Fruit fly (Drosophila melanogaster) whole organism, embryonic: ENCODE data around the gene Mccc1.
A peak's percentile ranks its signal among the peaks of the same experiment; 100 is the strongest.

Source experiments
- Blimp-1 ChIP-seq: fragments of 200-800 bp; sonication (Bioruptor generic); optimal IDR thresholded peaks from 3 replicates; lab custom pipeline; 2018; ENCODE audit warnings: missing biosample characterization, missing genetic modification characterization, mild to moderate bottlenecking, moderate library complexity, missing genetic modification reagents
- CG1024 ChIP-seq: fragments of 200-800 bp; sonication (Bioruptor generic); IDR thresholded peaks from 2 replicates; pipeline ENCODE4 v1.3.6; 2022; ENCODE audit warnings: missing biosample characterization, missing genetic modification characterization
- CG10366 ChIP-seq: fragments of 200-800 bp; sonication (Bioruptor generic); IDR thresholded peaks from 2 replicates; pipeline ENCODE4 v1.3.6; 2022; ENCODE audit warnings: missing biosample characterization, missing genetic modification characterization
- CG11504 ChIP-seq: fragments of 200-800 bp; sonication (Bioruptor generic); optimal IDR thresholded peaks from 3 replicates; lab custom pipeline; 2019; ENCODE audit warnings: missing biosample characterization, mild to moderate bottlenecking, missing genetic modification characterization, moderate library complexity
- CG12155 ChIP-seq: fragments of 200-800 bp; sonication (Bioruptor generic); optimal IDR thresholded peaks from 3 replicates; lab custom pipeline; 2016; ENCODE audit warnings: missing biosample characterization, missing genetic modification characterization
- CG13296 ChIP-seq: fragments of 200-800 bp; sonication (Bioruptor generic); optimal IDR thresholded peaks from 3 replicates; lab custom pipeline; 2018; ENCODE audit warnings: missing biosample characterization, mild to moderate bottlenecking, missing genetic modification characterization
- CG14014 ChIP-seq: fragments of 200-800 bp; sonication (Bioruptor generic); IDR thresholded peaks from 2 replicates; pipeline ENCODE4 v1.3.6; 2022; ENCODE audit warnings: missing biosample characterization, missing genetic modification characterization
- CG16815 ChIP-seq: fragments of 200-800 bp; sonication (Bioruptor generic); optimal IDR thresholded peaks from 3 replicates; lab custom pipeline; 2017; ENCODE audit warnings: missing biosample characterization, mild to moderate bottlenecking, missing genetic modification characterization
- CG17829 ChIP-seq: fragments of 200-800 bp; optimal IDR thresholded peaks from 2 replicates; lab custom pipeline; 2019; ENCODE audit warnings: missing biosample characterization, mild to moderate bottlenecking, missing genetic modification characterization, moderate library complexity
- CG1832 ChIP-seq: fragments of 200-800 bp; sonication (Bioruptor generic); optimal IDR thresholded peaks from 2 replicates; lab custom pipeline; 2017; ENCODE audit warnings: missing biosample characterization, mild to moderate bottlenecking, missing genetic modification characterization, inconsistent platforms
- CG2116 ChIP-seq: fragments of 200-800 bp; sonication (Bioruptor generic); optimal IDR thresholded peaks from 3 replicates; lab custom pipeline; 2018; ENCODE audit warnings: missing biosample characterization, mild to moderate bottlenecking, missing genetic modification characterization
- CG2129 ChIP-seq: fragments of 200-800 bp; sonication (Bioruptor generic); IDR thresholded peaks from 2 replicates; pipeline ENCODE4 v1.3.6; 2022; ENCODE audit warnings: missing biosample characterization, missing genetic modification characterization; ENCODE audit not compliant: partially characterized antibody
- CG3281 ChIP-seq: fragments of 200-800 bp; sonication (Bioruptor generic); optimal IDR thresholded peaks from 3 replicates; lab custom pipeline; 2017; ENCODE audit warnings: missing biosample characterization, mild to moderate bottlenecking, missing genetic modification characterization
- CG6689 ChIP-seq: fragments of 200-800 bp; sonication (Bioruptor generic); IDR thresholded peaks from 2 replicates; pipeline ENCODE4 v1.3.6; 2022; ENCODE audit warnings: missing biosample characterization, missing genetic modification characterization
- CG6854 ChIP-seq: fragments of 200-800 bp; sonication (Bioruptor generic); optimal IDR thresholded peaks from 3 replicates; lab custom pipeline; 2017; ENCODE audit warnings: missing biosample characterization, mild to moderate bottlenecking, missing genetic modification characterization
- CG7372 ChIP-seq: fragments of 200-800 bp; sonication (Bioruptor generic); IDR thresholded peaks from 2 replicates; pipeline ENCODE4 v1.3.6; 2022; ENCODE audit warnings: missing biosample characterization, missing genetic modification characterization
- CG9215 ChIP-seq: fragments of 200-800 bp; sonication (Bioruptor generic); IDR thresholded peaks from 2 replicates; pipeline ENCODE4 v1.3.6; 2022; ENCODE audit warnings: missing biosample characterization, missing genetic modification characterization
- CG9437 ChIP-seq: fragments of 200-800 bp; sonication (Bioruptor generic); optimal IDR thresholded peaks from 2 replicates; lab custom pipeline; 2018; ENCODE audit warnings: missing biosample characterization, mild to moderate bottlenecking, missing genetic modification characterization
- CoRest ChIP-seq: fragments of 200-800 bp; sonication (Bioruptor generic); optimal IDR thresholded peaks from 3 replicates; lab custom pipeline; 2018; ENCODE audit warnings: missing biosample characterization, mild to moderate bottlenecking, missing genetic modification characterization, moderate library complexity
- D19A ChIP-seq: fragments of 200-800 bp; optimal IDR thresholded peaks from 3 replicates; lab custom pipeline; 2019; ENCODE audit warnings: missing biosample characterization, mild to moderate bottlenecking, missing genetic modification characterization, moderate library complexity
- Dad ChIP-seq: fragments of 200-800 bp; sonication (Bioruptor generic); optimal IDR thresholded peaks from 3 replicates; lab custom pipeline; 2016; ENCODE audit warnings: missing biosample characterization, missing genetic modification characterization
- Dek ChIP-seq: fragments of 200-800 bp; sonication (Bioruptor generic); optimal IDR thresholded peaks from 3 replicates; lab custom pipeline; 2019; ENCODE audit warnings: missing biosample characterization, mild to moderate bottlenecking, missing genetic modification characterization, moderate library complexity
- Eip74EF ChIP-seq, 2 experiments: fragments of 200-800 bp in 1 of 2; fragments of >200 bp in 1 of 2; sonication (Bioruptor generic) in 1 of 2; optimal IDR thresholded peaks; 2 replicates each; lab custom pipeline; 2017 to 2019; ENCODE audit warnings: missing biosample characterization in 2 of 2, missing genetic modification characterization in 2 of 2, mild to moderate bottlenecking in 1 of 2, moderate library complexity in 1 of 2
- Gug ChIP-seq: fragments of 200-800 bp; sonication (Bioruptor generic); IDR thresholded peaks from 4 replicates; pipeline ENCODE4 v1.3.6; 2022; ENCODE audit warnings: missing biosample characterization, missing genetic modification characterization
- MESR4 ChIP-seq: fragments of 200-800 bp; sonication (Bioruptor generic); optimal IDR thresholded peaks from 2 replicates; lab custom pipeline; 2018; ENCODE audit warnings: missing biosample characterization, mild to moderate bottlenecking, missing genetic modification characterization, moderate library complexity
- NfI ChIP-seq: fragments of 200-800 bp; sonication (Bioruptor generic); optimal IDR thresholded peaks from 3 replicates; lab custom pipeline; 2018; ENCODE audit warnings: missing biosample characterization, mild to moderate bottlenecking, missing genetic modification characterization, moderate library complexity
- Taf1 ChIP-seq: fragments of 200-800 bp; sonication (Bioruptor generic); IDR thresholded peaks from 2 replicates; pipeline ENCODE4 v1.3.6; 2022; ENCODE audit warnings: missing biosample characterization, missing genetic modification characterization
- Xbp1 ChIP-seq: fragments of 200-800 bp; sonication (Bioruptor generic); optimal IDR thresholded peaks from 3 replicates; lab custom pipeline; 2016; ENCODE audit warnings: missing biosample characterization, mild to moderate bottlenecking, missing genetic modification characterization
- abd-A ChIP-seq: fragments of 200-800 bp; sonication (Bioruptor generic); optimal IDR thresholded peaks from 3 replicates; lab custom pipeline; 2019; ENCODE audit warnings: missing biosample characterization, mild to moderate bottlenecking, missing genetic modification characterization, moderate library complexity
- ap ChIP-seq: fragments of 200-800 bp; sonication (Bioruptor generic); IDR thresholded peaks from 2 replicates; pipeline ENCODE4 v1.3.6; 2022; ENCODE audit warnings: missing biosample characterization, missing genetic modification characterization
- dpn ChIP-seq, 2 experiments: fragments of 200-800 bp; sonication (Bioruptor generic); optimal IDR thresholded peaks; 3 replicates each; lab custom pipeline; 2016; ENCODE audit warnings: missing biosample characterization in 2 of 2, missing genetic modification characterization in 2 of 2
- emc ChIP-seq: fragments of 200-800 bp; sonication (Bioruptor generic); optimal IDR thresholded peaks from 2 replicates; lab custom pipeline; 2016; ENCODE audit warnings: missing biosample characterization, missing genetic modification characterization
- ems ChIP-seq: fragments of 200-800 bp; sonication (Bioruptor generic); optimal IDR thresholded peaks from 3 replicates; lab custom pipeline; 2016; ENCODE audit warnings: missing biosample characterization, missing genetic modification characterization
- mam ChIP-seq: fragments of 200-800 bp; sonication (Bioruptor generic); optimal IDR thresholded peaks from 3 replicates; lab custom pipeline; 2016; ENCODE audit warnings: missing biosample characterization, missing genetic modification characterization
- pum ChIP-seq: fragments of 200-800 bp; sonication (Bioruptor generic); optimal IDR thresholded peaks from 2 replicates; lab custom pipeline; 2016; ENCODE audit warnings: missing biosample characterization, missing genetic modification characterization
- pzg ChIP-seq: fragments of 200-800 bp; sonication (Bioruptor generic); optimal IDR thresholded peaks from 3 replicates; lab custom pipeline; 2018; ENCODE audit warnings: missing biosample characterization, mild to moderate bottlenecking, missing genetic modification characterization, moderate library complexity
- sima ChIP-seq: fragments of 200-800 bp; sonication (Bioruptor generic); optimal IDR thresholded peaks from 2 replicates; lab custom pipeline; 2016; ENCODE audit warnings: missing biosample characterization, missing genetic modification characterization
- so ChIP-seq: fragments of 200-800 bp; sonication (Bioruptor generic); IDR thresholded peaks from 3 replicates; pipeline ENCODE4 v1.3.6; 2022; ENCODE audit warnings: missing biosample characterization, missing genetic modification characterization
- ssp ChIP-seq: fragments of 200-800 bp; sonication (Bioruptor generic); IDR thresholded peaks from 2 replicates; pipeline ENCODE4 v1.3.6; 2022; ENCODE audit warnings: missing biosample characterization, missing genetic modification characterization
- unpg ChIP-seq: fragments of 200-800 bp; sonication (Bioruptor generic); optimal IDR thresholded peaks from 3 replicates; lab custom pipeline; 2018; ENCODE audit warnings: missing biosample characterization, mild to moderate bottlenecking, missing genetic modification characterization, moderate library complexity

Gene Mccc1

DNA sequence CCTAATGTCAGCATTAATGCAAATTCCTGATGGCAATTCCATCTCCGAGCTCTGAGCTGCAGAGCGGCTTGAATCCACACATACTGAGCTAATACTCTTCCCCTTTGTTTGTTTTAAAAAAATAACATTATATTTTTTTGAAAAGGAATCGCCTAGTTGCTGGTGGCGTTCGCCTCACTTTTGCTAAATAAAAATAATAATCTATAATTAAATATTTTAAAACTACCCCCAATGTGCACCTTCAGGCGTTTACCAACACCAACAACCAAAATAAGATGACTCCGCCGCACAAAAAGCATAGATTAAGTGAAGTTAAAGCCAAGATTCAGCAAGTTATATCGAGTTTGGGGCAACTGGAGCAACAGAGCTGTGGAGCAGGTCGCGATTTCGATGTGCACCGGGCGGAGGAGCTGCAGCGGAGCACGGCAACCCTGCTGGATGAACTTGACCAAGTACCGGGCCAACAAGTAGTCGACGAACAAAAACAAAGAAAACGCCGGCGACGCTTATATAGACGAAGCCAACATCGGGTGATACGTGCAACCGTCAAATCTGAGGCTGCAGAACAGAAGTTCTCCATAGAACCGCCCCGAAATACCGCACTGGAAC lies 49.6 kb downstream of the Mccc1 start, which contains the start of gene CG1896 (continued):
- peak; percentile 52 for TF ChIP-seq NfI (GFP tag; lab: Kevin White, UChicago)
- TF ChIP-seq CG16815 (GFP tag; lab: Kevin White, UChicago) = no peak
- peak; percentile 59; the same call in 1 of the 2 replicates for TF ChIP-seq CG6689 (GFP tag; lab: Robert Waterston, UW)
- no peak for TF ChIP-seq Blimp-1 (GFP tag; lab: Kevin White, UChicago)
- no peak for TF ChIP-seq Dad
- TF ChIP-seq ems (GFP tag; lab: Kevin White, UChicago) = no peak
- TF ChIP-seq CoRest (tag; lab: Kevin White, UChicago) = peak; percentile 45
- TF ChIP-seq ssp (GFP tag; lab: Robert Waterston, UW) = peak; percentile 24; the same call in 1 of the 2 replicates
- TF ChIP-seq Gug (GFP tag; lab: Robert Waterston, UW) = 0 out of 4 replicates have a peak, but pooled peaks have one; percentile 16
- TF ChIP-seq MESR4 (GFP tag; lab: Kevin White, UChicago) = peak; percentile 45
- peak; percentile 17 for TF ChIP-seq pzg (GFP tag; lab: Kevin White, UChicago)
- TF ChIP-seq Dek (tag; lab: Kevin White, UChicago) = peak; percentile 6
- TF ChIP-seq CG13296 (GFP tag; lab: Kevin White, UChicago) = peak; percentile 36
- TF ChIP-seq emc (GFP tag; lab: Kevin White, UChicago) = no peak
- TF ChIP-seq CG2129 (GFP tag; lab: Robert Waterston, UW) = no peak
- peak; percentile 12 for TF ChIP-seq CG2116
- peak; percentile 39 for TF ChIP-seq CG3281 (GFP tag; lab: Kevin White, UChicago)
- no peak for TF ChIP-seq abd-A (tag; lab: Kevin White, UChicago)
- TF ChIP-seq CG9215 (GFP tag; lab: Robert Waterston, UW) = no peak
- TF ChIP-seq CG7372 (GFP tag; lab: Robert Waterston, UW) = no peak
- peak; percentile 8 for TF ChIP-seq mam
- TF ChIP-seq CG10366 (GFP tag; lab: Robert Waterston, UW) = peak; percentile 54
- TF ChIP-seq CG14014 = 0 out of 2 replicates have a peak, but pooled peaks have one; percentile 13
- TF ChIP-seq D19A (tag; lab: Kevin White, UChicago) = peak; percentile 87
- peak; percentile 43 for TF ChIP-seq Xbp1
- no peak for TF ChIP-seq Eip74EF (GFP tag; optimal IDR thresholded peaks at IDR 0.05; lab: Kevin White, UChicago)
- TF ChIP-seq so (GFP tag; lab: Robert Waterston, UW) = peak; percentile 69; the same call in 2 of the 3 replicates
- 0 out of 2 replicates have a peak, but pooled peaks have one; percentile 29 for TF ChIP-seq CG1024
- TF ChIP-seq CG12155 (GFP tag; lab: Kevin White, UChicago) = peak; percentile 38
- peak; percentile 5 for TF ChIP-seq CG9437 (GFP tag; lab: Kevin White, UChicago)
- TF ChIP-seq dpn (GFP tag; optimal IDR thresholded peaks at IDR 0.05; lab: Kevin White, UChicago) = peak in 1 of 2 experiments; percentile 14
- no peak for TF ChIP-seq CG1832 (GFP tag; lab: Kevin White, UChicago)
- TF ChIP-seq Taf1 = peak; percentile 24; the same call in 1 of the 2 replicates
- TF ChIP-seq CG11504 (tag; lab: Kevin White, UChicago) = no peak
- TF ChIP-seq pum (GFP tag; lab: Kevin White, UChicago) = no peak
- TF ChIP-seq CG6854 (GFP tag; lab: Kevin White, UChicago) = no peak
- TF ChIP-seq ap = peak; percentile 47; the same call in 1 of the 2 replicates
- TF ChIP-seq sima (GFP tag; lab: Kevin White, UChicago) = no peak
- peak; percentile 43 for TF ChIP-seq unpg (GFP tag; lab: Kevin White, UChicago)
- TF ChIP-seq CG17829 (tag; lab: Kevin White, UChicago) = peak; percentile 50
